Fruit fly (Drosophila melanogaster) ovary, adult (tissue): ENCODE results near the gene GCS2beta.
A peak's percentile ranks its signal among the peaks of the same experiment; 100 is the strongest.

Experiments used
- CG17801 ChIP-seq: fragments of 200-800 bp; optimal IDR thresholded peaks from 2 replicates; lab custom pipeline; 2019; ENCODE audit warnings: missing biosample characterization, mild to moderate bottlenecking, missing genetic modification characterization, moderate library complexity; ENCODE audit not compliant: partially characterized antibody

GCS2beta gene

DNA sequence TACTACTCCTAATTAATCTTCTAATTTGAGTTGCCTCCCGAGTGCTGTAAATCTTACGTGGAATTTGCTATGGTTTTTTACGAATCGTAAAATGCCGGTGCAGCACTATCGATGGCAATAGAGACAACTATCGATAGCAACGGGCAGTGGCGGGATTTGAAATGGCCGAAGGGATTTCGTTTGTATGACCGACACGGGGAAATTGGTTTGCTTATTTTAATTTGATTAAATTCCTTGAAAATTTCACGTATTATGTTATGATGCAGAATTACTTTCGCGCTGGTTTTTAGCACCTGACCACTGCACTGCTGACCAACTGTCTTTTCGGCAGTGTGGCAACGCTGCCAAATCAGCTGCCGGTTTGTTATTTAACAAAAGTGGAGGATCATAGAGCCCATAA lies at the start of gene GCS2beta, which contains the start of gene CG5131:
TSS of gene GCS2beta (minus strand) at position 134 of the 400 bp plus-strand sequence.
TSS of gene CG5131 (plus strand) at position 328 of the 400 bp plus-strand sequence.
- peak; percentile 84 for TF ChIP-seq CG17801 (GFP tag; lab: Kevin White, UChicago)

DNA sequence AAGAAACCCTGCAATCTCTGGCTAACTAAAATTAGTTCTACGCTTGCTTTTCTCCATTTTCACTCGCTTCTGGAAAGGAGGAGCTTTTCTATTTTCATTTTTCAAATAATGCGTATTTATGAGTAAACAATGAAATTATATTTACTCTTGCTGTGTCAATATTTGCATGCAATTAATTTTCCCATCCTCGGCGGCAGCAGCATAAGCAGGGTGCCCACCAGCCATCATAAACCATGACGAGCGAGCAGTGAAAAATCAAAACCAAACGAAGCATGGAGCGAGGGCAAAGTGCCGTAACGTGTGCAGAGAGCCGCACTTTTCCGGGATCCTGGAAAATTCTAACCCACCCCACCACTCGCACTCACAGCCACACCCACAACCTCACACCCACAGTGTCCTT lies 49.7 kb upstream of the GCS2beta start:
- TF ChIP-seq CG17801 (GFP tag; lab: Kevin White, UChicago): no peak

DNA sequence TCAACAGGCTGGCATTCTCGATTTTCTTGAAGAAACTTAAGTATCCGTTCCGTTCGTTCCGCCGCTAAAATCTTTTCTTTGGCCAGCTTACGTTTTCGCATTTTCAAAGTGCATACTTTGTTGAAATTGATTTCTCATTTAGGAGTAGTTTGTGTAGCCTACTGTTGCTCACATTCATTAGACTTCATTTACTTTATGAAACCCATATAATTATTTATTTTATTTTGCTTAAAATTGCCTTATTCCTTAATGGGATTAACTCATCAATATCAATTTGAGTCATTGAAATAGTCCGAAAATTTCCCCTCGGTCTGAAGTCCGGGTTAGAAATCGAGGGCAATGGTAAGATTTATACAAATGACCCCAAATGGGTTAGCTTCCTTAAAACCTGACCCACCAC lies 48.0 kb upstream of the GCS2beta start, which contains the start of gene CG15145:
TSS of gene CG15145 (minus strand) at position 101 of the 400 bp plus-strand sequence.
- TF ChIP-seq CG17801 (GFP tag; lab: Kevin White, UChicago): no peak

DNA sequence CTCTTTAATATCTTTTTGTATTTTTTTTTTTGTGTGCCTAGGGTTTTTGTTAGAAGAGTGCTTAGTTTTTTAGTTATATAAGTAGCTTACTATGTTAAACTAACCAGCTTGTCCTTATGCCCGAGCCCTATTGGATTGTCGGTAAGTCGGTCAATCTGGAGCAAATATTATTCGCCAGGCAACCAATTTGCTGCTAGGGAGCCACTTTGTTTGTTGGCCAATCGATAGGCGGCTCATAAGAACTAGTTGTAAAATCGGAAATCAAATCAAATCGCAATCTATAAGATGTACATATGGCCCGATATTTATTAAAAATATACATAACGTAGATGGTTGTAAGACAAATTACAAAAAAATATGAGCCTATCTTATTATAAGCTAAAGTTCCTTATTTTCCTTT lies 44.9 kb upstream of the GCS2beta start, which contains the start of gene CG15144:
TSS of gene CG15144 (minus strand) at position 101 of the 400 bp plus-strand sequence.
- no peak for TF ChIP-seq CG17801 (GFP tag; lab: Kevin White, UChicago)

DNA sequence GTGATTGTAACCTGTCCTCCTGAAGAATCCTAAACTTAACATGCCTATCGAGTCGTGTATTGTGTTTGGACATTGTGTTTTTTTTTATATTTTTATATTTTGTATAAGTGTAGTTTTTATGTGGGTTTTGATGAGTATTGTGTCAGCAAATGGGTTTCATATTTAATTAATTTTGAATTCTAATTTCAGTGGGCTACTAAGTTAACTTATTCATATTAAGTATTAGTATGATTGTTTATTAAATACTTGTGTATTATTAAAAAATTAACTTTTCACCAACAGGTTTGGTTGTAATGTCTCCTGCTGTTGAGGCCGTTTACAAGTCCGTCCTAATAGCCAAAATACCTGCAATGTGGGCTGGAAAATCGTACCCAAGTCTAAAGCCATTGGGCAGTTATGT lies 40.3 kb upstream of the GCS2beta start, which contains the start of gene CG15143:
TSS of gene CG15143 (minus strand) at position 101 of the 400 bp plus-strand sequence.
- no peak for TF ChIP-seq CG17801 (GFP tag; lab: Kevin White, UChicago)

DNA sequence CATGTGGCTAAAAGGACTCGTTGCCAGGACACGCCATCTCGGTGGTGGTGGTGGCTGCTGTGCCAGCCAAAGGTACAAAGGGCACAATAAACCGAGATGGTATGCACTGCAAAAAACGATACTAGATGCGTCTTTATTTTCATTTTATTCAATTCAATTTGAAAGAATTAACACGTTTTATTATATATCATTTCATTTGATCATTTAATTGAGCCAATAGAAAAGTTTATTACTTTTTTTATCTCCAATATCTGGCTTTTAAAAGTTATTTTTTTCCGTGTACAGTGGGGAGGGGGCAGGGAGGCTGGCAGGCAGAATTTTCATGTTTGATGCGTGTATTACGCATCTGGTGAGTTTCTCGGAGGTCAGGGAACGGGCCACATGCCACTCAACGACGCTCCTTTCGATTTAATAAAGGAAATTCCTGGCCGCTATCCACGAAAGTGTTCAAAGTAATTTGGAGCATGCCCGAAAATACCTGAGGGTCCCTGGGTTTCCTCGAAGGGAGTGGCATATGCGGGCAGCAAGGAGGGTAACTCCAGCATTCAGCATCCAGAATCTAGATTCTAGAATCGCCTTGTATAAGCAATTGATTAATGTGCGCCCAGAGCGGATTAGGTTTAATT lies 30.1 kb upstream of the GCS2beta start:
- no peak for TF ChIP-seq CG17801 (GFP tag; lab: Kevin White, UChicago)

DNA sequence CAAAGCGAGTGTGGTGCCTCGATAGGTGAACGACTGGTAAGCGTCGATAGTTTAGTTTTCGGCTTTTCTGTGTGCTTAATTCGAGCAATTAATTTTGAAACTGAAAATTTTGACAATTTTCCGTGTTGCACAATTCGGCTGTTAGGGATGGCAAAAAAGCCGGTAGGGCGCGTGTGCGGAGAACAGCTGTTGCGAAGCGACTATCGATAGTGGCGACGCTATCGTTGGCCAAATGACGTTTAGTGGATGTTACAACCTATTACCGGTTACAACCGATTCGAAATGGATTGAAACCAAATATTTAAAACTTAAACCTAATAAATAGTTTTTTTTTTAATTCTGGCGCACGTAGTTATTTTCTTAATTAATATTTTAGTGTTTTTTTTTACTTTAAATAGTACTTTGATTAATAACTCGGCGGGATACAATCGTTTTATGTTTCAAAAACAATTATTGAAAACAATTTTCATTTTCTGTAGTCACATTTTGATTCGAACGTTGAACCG lies 16.9 kb upstream of the GCS2beta start, which contains the start of the genes mEFTs and Dhc36C:
TSS of gene mEFTs (minus strand) at position 161 of the 506 bp plus-strand sequence.
TSS of gene Dhc36C (plus strand) at position 456 of the 506 bp plus-strand sequence.
- no peak for TF ChIP-seq CG17801 (GFP tag; lab: Kevin White, UChicago)

DNA sequence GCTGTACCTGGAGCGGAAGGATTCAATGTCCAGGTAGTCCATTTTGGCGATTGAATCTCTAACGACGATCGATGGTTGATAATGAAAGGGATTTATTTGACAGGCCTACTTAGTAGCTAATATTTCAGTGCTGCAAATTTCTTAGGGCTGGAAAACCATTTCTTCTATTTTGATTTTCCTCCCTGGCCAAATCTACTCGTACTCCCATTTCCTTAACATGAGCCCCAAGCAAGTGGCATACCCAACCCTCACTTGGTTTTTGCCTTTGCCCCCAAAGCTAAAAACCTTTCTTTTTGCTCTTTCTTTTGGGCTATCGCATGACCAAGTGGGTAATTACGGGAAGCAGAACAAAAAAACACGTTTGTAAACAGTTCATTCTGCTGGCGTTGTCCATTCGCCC lies 14.6 kb upstream of the GCS2beta start, which contains the start of gene CG15142:
TSS of gene CG15142 (minus strand) at position 101 of the 400 bp plus-strand sequence.
- no peak for TF ChIP-seq CG17801 (GFP tag; lab: Kevin White, UChicago)

DNA sequence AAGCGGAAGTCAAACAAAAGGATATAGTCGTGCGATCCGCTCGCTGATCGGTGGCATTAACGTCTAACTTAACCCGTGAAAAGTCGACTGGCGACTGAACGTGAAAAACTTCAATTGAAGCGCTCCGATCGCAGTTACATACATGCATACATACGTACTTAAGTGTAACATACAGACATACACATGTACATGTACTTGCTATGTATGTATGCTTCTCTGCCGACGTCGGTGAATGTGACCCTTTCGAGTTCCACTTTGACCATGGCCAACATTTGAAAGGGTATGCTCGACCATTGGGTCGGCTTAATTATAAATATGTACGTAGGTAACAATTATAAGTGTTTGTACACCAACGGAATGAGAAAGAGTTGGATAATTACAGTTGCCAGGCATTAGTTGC lies 13.0 kb upstream of the GCS2beta start, which contains the start of gene qua:
TSS of gene qua (minus strand) at position 101 of the 400 bp plus-strand sequence.
- no peak for TF ChIP-seq CG17801 (GFP tag; lab: Kevin White, UChicago)

DNA sequence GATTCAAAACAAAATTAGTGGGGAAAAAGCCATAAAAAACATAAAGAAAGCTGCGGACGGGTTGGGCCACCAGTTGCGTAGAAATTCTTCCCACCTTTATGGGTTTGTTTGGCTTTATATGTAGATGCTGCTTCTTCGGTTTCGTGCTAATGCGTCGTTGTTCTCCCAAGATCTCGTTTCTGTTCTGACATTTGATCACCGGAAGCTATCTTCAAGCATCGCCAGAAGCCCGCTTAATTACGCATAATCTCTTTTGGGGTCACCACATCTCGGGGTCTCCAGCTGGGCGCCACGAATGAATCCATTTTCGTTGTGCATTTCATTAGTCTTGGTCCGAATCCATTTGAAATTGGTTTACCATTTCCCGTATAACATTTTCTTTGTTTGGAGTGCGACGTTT lies 11.7 kb upstream of the GCS2beta start:
- TF ChIP-seq CG17801 (GFP tag; lab: Kevin White, UChicago): no peak

DNA sequence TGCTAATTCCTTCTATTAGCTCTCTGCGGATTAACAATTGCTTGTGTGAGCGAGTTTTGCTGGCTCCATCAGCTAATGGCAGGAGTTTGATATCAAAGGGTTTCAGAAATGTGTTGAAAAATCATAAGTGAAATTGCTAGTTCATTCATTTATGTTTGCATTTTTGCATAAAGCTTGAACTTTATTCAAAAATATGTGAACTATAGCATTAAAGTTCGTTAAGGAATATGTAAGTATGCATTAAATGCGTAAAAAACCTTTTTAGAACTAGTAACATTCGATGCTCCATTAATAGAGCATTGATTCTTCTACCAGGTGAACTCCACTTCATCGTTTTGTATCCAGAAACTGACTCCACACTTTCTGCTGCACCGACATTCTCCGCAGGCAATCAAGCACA lies 8.6 kb upstream of the GCS2beta start:
- TF ChIP-seq CG17801 (GFP tag; lab: Kevin White, UChicago): no peak

DNA sequence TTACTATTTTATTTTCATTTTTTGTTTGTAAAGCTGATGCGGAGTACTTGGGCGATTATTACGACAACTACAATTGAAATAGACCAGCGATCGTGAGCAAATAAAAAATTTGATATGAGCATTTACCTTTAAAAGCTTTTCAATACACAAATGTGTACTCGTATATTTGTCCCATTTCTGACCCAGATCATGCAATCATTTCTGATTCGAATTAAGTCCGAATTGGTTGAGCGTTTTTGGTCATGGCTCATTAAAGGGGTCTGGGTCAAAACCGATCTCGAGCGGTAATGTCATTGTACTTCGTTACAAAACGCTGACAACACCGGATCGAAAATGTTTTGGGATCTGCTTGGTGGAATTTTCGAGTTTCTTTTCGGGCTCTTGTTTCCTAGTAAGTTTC lies 2.2 kb upstream of the GCS2beta start, which contains the start of gene CG43220:
TSS of gene CG43220 (plus strand) at position 301 of the 400 bp plus-strand sequence.
- no peak for TF ChIP-seq CG17801 (GFP tag; lab: Kevin White, UChicago)

DNA sequence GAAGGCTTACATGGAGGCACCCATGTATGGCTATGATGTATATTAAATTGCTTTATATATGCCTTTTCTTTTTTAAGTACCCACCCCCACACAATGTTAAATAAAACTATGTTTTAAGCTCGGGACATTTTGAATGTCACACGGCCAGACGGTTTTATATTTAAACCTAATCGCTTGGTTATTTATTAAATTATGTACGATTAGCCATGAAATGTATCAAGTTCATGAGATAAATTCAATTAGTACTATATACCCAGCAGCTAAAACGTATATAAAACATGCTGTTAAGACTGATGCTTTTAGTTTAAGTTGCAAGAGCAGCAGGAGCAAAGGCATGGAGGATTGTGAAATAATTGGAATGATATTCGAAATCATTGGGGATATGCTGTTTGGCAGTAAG lies 1.4 kb upstream of the GCS2beta start, which contains the start of the genes CG43221 and CG43645:
TSS of gene CG43221 (plus strand) at position 301 of the 400 bp plus-strand sequence.
TSS of gene CG43645 (plus strand) at position 301 of the 400 bp plus-strand sequence.
- no peak for TF ChIP-seq CG17801 (GFP tag; lab: Kevin White, UChicago)

DNA sequence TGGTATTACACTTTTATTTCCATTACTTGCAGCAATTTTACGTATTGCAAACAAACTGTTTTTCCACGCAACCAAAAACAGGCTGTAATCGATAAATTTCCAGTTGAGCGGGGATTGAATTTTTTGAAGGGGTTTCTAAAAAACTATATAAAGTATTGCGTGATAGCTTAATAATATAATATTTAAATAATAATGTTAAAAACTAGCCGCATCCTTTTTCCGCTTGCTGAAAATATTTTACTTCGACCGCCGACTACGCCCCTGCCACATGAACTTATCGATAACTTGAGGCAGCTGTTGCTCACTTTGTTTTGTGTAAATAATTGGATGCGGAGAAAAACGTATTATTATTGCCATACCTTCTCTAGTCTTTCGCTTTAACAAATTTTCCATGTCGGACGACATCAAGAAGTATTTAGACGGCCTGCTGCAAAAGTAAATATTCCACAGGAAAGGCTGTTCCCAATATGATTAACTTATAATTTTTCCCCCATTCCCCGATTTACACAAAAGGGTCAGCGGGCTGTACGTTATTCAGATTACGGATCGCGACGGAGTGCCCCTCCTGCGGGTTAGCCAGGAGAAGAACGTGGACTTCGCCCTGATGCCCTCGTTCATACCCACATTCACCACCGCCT lies 3.0 kb downstream of the GCS2beta start, which contains the start of the genes fws and Lamtor3:
TSS of gene fws (minus strand) at position 87 of the 638 bp plus-strand sequence.
TSS of gene Lamtor3 (plus strand) at position 289 of the 638 bp plus-strand sequence.
- peak; percentile 96 for TF ChIP-seq CG17801 (GFP tag; lab: Kevin White, UChicago)

DNA sequence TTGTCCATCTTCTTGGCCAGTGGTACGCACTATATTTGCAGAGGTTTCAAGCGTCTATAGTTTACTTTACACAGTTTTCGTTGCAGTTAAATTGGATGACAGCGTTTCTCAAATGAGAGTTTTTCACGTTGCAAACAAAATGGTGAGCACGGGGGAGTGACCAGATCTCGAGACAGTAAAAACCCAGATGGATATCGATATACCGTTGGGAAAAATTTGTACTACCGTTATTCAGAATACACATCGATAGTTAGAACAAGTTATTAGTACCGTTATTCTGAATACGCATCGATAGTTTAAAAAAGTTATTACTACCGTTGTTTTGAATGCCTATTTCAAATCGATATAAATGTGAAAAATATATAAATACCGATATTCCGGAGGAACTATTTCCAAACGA lies 6.4 kb downstream of the GCS2beta start, which contains the start of gene cass:
TSS of gene cass (minus strand) at position 179 of the 400 bp plus-strand sequence.
- peak; percentile 15 for TF ChIP-seq CG17801 (GFP tag; lab: Kevin White, UChicago)
